Worm (Caenorhabditis elegans) whole organism, young adult: ENCODE measurements around the gene F09E5.12.

ENCODE experiments used
- B0261.1 ChIP-seq: sonication (generic microtip); optimal IDR thresholded peaks from 2 replicates; lab custom pipeline; 2016; ENCODE audit warnings: mild to moderate bottlenecking, missing genetic modification characterization, moderate library complexity, missing compliant biosample characterization
- C06A6.2 ChIP-seq: fragments of 200-800 bp; sonication (Bioruptor generic); conservative IDR thresholded peaks from 2 replicates; pipeline ENCODE4 v1.3.6; 2022; ENCODE audit warnings: missing genetic modification characterization, missing compliant biosample characterization
- F10E7.11 ChIP-seq: sonication (generic microtip); optimal IDR thresholded peaks from 2 replicates; lab custom pipeline; 2017; ENCODE audit warnings: mild to moderate bottlenecking, missing genetic modification characterization, moderate library complexity, missing compliant biosample characterization
- F22D6.2 ChIP-seq: sonication (generic microtip); optimal IDR thresholded peaks from 2 replicates; lab custom pipeline; 2016; ENCODE audit warnings: mild to moderate bottlenecking, missing genetic modification characterization, missing compliant biosample characterization
- F23B12.7 ChIP-seq: sonication (generic microtip); optimal IDR thresholded peaks from 2 replicates; lab custom pipeline; 2017; ENCODE audit warnings: missing genetic modification characterization, mild to moderate bottlenecking, missing compliant biosample characterization, antibody characterized with exemption, moderate library complexity; ENCODE audit not compliant: insufficient read depth
- T07F8.4 ChIP-seq: sonication (generic microtip); optimal IDR thresholded peaks from 2 replicates; lab custom pipeline; 2016; ENCODE audit warnings: mild to moderate bottlenecking, missing genetic modification characterization, moderate library complexity, missing compliant biosample characterization
- T26A5.8 ChIP-seq: sonication (generic microtip); optimal IDR thresholded peaks from 2 replicates; lab custom pipeline; 2016; ENCODE audit warnings: missing genetic modification characterization, missing compliant biosample characterization
- Y67H2A.10 ChIP-seq: fragments of 200-800 bp; sonication (Bioruptor generic); conservative IDR thresholded peaks from 2 replicates; pipeline ENCODE4 v1.3.6; 2022; ENCODE audit warnings: missing genetic modification reagents, missing genetic modification characterization, missing compliant biosample characterization
- Y79H2A.3 ChIP-seq: fragments of 200-800 bp; sonication (Bioruptor generic); conservative IDR thresholded peaks from 2 replicates; pipeline ENCODE4 v1.3.6; 2022; ENCODE audit warnings: missing genetic modification reagents, missing genetic modification characterization, missing compliant biosample characterization
- ZK185.1 ChIP-seq: sonication (generic microtip); optimal IDR thresholded peaks from 2 replicates; lab custom pipeline; 2016; ENCODE audit warnings: mild to moderate bottlenecking, missing genetic modification characterization, missing compliant biosample characterization; ENCODE audit not compliant: poor library complexity, severe bottlenecking
- atf-7 ChIP-seq: sonication (generic microtip); optimal IDR thresholded peaks from 2 replicates; lab custom pipeline; 2017; ENCODE audit warnings: mild to moderate bottlenecking, missing genetic modification characterization, missing compliant biosample characterization
- attf-3 ChIP-seq: fragments of 200-800 bp; sonication (Bioruptor generic); conservative IDR thresholded peaks from 2 replicates; pipeline ENCODE4 v1.3.6; 2022; ENCODE audit warnings: missing genetic modification reagents, missing genetic modification characterization, missing compliant biosample characterization
- attf-5 ChIP-seq: fragments of 200-800 bp; sonication (Bioruptor generic); optimal IDR thresholded peaks from 2 replicates; lab custom pipeline; 2018; ENCODE audit warnings: mild to moderate bottlenecking, missing genetic modification characterization, missing compliant biosample characterization
- bed-1 ChIP-seq: fragments of 200-800 bp; sonication (Bioruptor generic); IDR thresholded peaks from 2 replicates; pipeline ENCODE4 v1.3.6; 2022; ENCODE audit warnings: missing genetic modification reagents, missing genetic modification characterization, missing compliant biosample characterization
- cebp-1 ChIP-seq, 2 experiments: fragments of 200-800 bp in 1 of 2; sonication (Bioruptor generic) in 1 of 2; sonication (generic microtip) in 1 of 2; IDR thresholded peaks in 1 of 2; optimal IDR thresholded peaks in 1 of 2; 2 replicates each; pipeline versions ENCODE4 v1.3.6 to Lab custom; 2017 to 2022; ENCODE audit warnings: missing compliant biosample characterization in 2 of 2, missing genetic modification characterization in 2 of 2, mild to moderate bottlenecking in 1 of 2, missing genetic modification reagents in 1 of 2, moderate library complexity in 1 of 2
- ceh-40 ChIP-seq: fragments of 200-800 bp; sonication (Bioruptor generic); IDR thresholded peaks from 2 replicates; pipeline ENCODE4 v1.3.6; 2022; ENCODE audit warnings: missing genetic modification characterization, missing compliant biosample characterization
- ceh-58 ChIP-seq: fragments of 200-800 bp; sonication (Bioruptor generic); IDR thresholded peaks from 2 replicates; pipeline ENCODE4 v1.3.6; 2022; ENCODE audit warnings: missing genetic modification characterization, missing compliant biosample characterization
- ceh-79 ChIP-seq: sonication (generic microtip); optimal IDR thresholded peaks from 2 replicates; lab custom pipeline; 2017; ENCODE audit warnings: mild to moderate bottlenecking, missing genetic modification characterization, missing compliant biosample characterization
- chd-7 ChIP-seq: sonication (generic microtip); optimal IDR thresholded peaks from 2 replicates; lab custom pipeline; 2016; ENCODE audit warnings: mild to moderate bottlenecking, missing genetic modification characterization, moderate library complexity, missing compliant biosample characterization
- egrh-3 ChIP-seq: fragments of 200-800 bp; sonication (Bioruptor generic); IDR thresholded peaks from 2 replicates; pipeline ENCODE4 v1.3.6; 2022; ENCODE audit warnings: missing genetic modification reagents, missing genetic modification characterization, missing compliant biosample characterization
- him-1 ChIP-seq: sonication (generic microtip); optimal IDR thresholded peaks from 2 replicates; lab custom pipeline; 2016; ENCODE audit warnings: missing genotype, missing genetic modification reagents, missing genetic modification characterization, missing compliant biosample characterization
- hmg-20 ChIP-seq: fragments of 200-800 bp; sonication (Bioruptor generic); IDR thresholded peaks from 2 replicates; pipeline ENCODE4 v1.3.6; 2022; ENCODE audit warnings: missing genetic modification reagents, missing genetic modification characterization, missing compliant biosample characterization
- lin-35 ChIP-seq, 3 experiments: fragments of 150-350 bp in 2 of 3; sonication (generic microtip) in 1 of 3; optimal IDR thresholded peaks; 2 replicates each; lab custom pipeline; 2014 to 2018; ENCODE audit warnings: missing biosample characterization in 3 of 3, missing genetic modification characterization in 3 of 3, missing genetic modification reagents in 3 of 3
- lir-1 ChIP-seq: fragments of 200-800 bp; sonication (Bioruptor generic); conservative IDR thresholded peaks from 2 replicates; pipeline ENCODE4 v1.3.6; 2022; ENCODE audit warnings: missing genetic modification reagents, missing genetic modification characterization, missing compliant biosample characterization
- lsl-1 ChIP-seq: fragments of 200-800 bp; sonication (Bioruptor generic); optimal IDR thresholded peaks from 2 replicates; lab custom pipeline; 2018; ENCODE audit warnings: mild to moderate bottlenecking, missing genetic modification characterization, moderate library complexity, missing compliant biosample characterization
- lsy-27 ChIP-seq: sonication (generic microtip); optimal IDR thresholded peaks from 2 replicates; lab custom pipeline; 2017; ENCODE audit warnings: missing genetic modification characterization, mild to moderate bottlenecking, missing compliant biosample characterization, antibody characterized with exemption, missing genotype, borderline replicate concordance; ENCODE audit not compliant: insufficient read depth
- madf-10 ChIP-seq: sonication (generic microtip); optimal IDR thresholded peaks from 2 replicates; lab custom pipeline; 2016; ENCODE audit warnings: mild to moderate bottlenecking, missing genetic modification characterization, missing compliant biosample characterization
- madf-6 ChIP-seq: fragments of 200-800 bp; sonication (Bioruptor generic); IDR thresholded peaks from 2 replicates; pipeline ENCODE4 v1.3.6; 2022; ENCODE audit warnings: missing genetic modification reagents, missing genetic modification characterization, missing compliant biosample characterization
- madf-8 ChIP-seq: fragments of 200-800 bp; sonication (Bioruptor generic); conservative IDR thresholded peaks from 2 replicates; pipeline ENCODE4 v1.3.6; 2022; ENCODE audit warnings: missing genetic modification reagents, missing genetic modification characterization, missing compliant biosample characterization
- mes-4 ChIP-seq: sonication (generic microtip); optimal IDR thresholded peaks from 2 replicates; lab custom pipeline; 2016; ENCODE audit warnings: missing genotype, missing genetic modification characterization, missing compliant biosample characterization
- nfya-1 ChIP-seq: sonication (generic microtip); optimal IDR thresholded peaks from 2 replicates; lab custom pipeline; 2017; ENCODE audit warnings: antibody characterized with exemption, missing compliant biosample characterization, missing genetic modification characterization, borderline replicate concordance; ENCODE audit not compliant: insufficient read depth
- nhr-120 ChIP-seq: fragments of 200-800 bp; sonication (Bioruptor generic); IDR thresholded peaks from 2 replicates; pipeline ENCODE4 v1.3.6; 2022; ENCODE audit warnings: missing genetic modification characterization, missing compliant biosample characterization
- nhr-179 ChIP-seq: sonication (generic microtip); optimal IDR thresholded peaks from 2 replicates; lab custom pipeline; 2016; ENCODE audit warnings: mild to moderate bottlenecking, missing genetic modification characterization, missing compliant biosample characterization
- nhr-80 ChIP-seq: sonication (generic microtip); optimal IDR thresholded peaks from 2 replicates; lab custom pipeline; 2016; ENCODE audit warnings: missing genetic modification characterization, missing compliant biosample characterization
- nhr-90 ChIP-seq: sonication (generic microtip); optimal IDR thresholded peaks from 2 replicates; lab custom pipeline; 2016; ENCODE audit warnings: missing genotype, mild to moderate bottlenecking, missing genetic modification characterization, missing compliant biosample characterization
- pha-4 ChIP-seq: fragments of 150-350 bp; sonication (generic microtip); optimal IDR thresholded peaks from 2 replicates; lab custom pipeline; 2014; ENCODE audit warnings: missing biosample characterization, missing genetic modification reagents, missing genetic modification characterization
- snpc-1.1 ChIP-seq: sonication (generic microtip); optimal IDR thresholded peaks from 2 replicates; lab custom pipeline; 2017; ENCODE audit warnings: missing genetic modification characterization, mild to moderate bottlenecking, missing compliant biosample characterization, antibody characterized with exemption, moderate library complexity, missing genotype, missing genetic modification reagents; ENCODE audit not compliant: insufficient read depth
- snpc-1.3 ChIP-seq: sonication (generic microtip); optimal IDR thresholded peaks from 2 replicates; lab custom pipeline; 2017; ENCODE audit warnings: missing genetic modification characterization, mild to moderate bottlenecking, missing compliant biosample characterization, antibody characterized with exemption, moderate library complexity, missing genotype, missing genetic modification reagents; ENCODE audit not compliant: insufficient read depth
- sptf-2 ChIP-seq: fragments of 200-800 bp; sonication (Bioruptor generic); optimal IDR thresholded peaks from 2 replicates; lab custom pipeline; 2018; ENCODE audit warnings: mild to moderate bottlenecking, missing genetic modification characterization, missing compliant biosample characterization
- zfh-2 ChIP-seq: fragments of 200-800 bp; sonication (Bioruptor generic); conservative IDR thresholded peaks from 2 replicates; pipeline ENCODE4 v1.3.6; 2022; ENCODE audit warnings: missing genetic modification reagents, missing genetic modification characterization, missing compliant biosample characterization
- zim-3 ChIP-seq: sonication (generic microtip); optimal IDR thresholded peaks from 2 replicates; lab custom pipeline; 2017; ENCODE audit warnings: mild to moderate bottlenecking, missing genetic modification characterization, moderate library complexity, missing compliant biosample characterization
- ztf-22 ChIP-seq: fragments of 200-800 bp; sonication (Bioruptor generic); optimal IDR thresholded peaks from 2 replicates; lab custom pipeline; 2018; ENCODE audit warnings: mild to moderate bottlenecking, missing genetic modification characterization, moderate library complexity, missing compliant biosample characterization
- ztf-28 ChIP-seq: fragments of 200-800 bp; sonication (Bioruptor generic); IDR thresholded peaks from 2 replicates; pipeline ENCODE4 v1.3.6; 2022; ENCODE audit warnings: missing genetic modification reagents, missing genetic modification characterization, missing compliant biosample characterization

Gene F09E5.12

DNA sequence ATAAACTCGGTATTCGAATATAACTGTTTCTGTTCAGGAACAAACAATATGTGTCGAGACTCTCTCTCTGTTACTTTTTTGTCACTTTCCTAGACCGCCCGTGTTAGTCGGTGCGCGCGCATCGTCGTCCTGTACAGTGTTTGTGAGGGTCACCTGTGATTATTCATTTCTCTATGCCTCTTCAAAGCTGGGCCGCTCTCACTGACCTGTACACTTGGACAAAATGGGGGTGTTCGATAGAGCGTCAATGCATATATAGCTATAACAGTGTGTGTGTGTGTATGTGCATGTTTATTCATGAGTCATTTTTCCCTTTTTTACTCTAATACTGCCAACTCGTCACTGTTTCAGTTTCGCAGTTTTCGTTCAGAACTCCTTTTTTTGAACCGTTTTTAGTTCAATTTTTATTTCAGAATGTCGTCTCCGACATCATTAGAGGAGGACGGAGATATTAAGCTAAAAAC is 9.1 kb upstream of the F09E5.12 start, which contains the start of gene pkc-3 (continued):
- peak; percentile 38 for TF ChIP-seq madf-10 (tag; lab: Kevin White, UChicago)
- peak; percentile 82 for TF ChIP-seq chd-7 (tag; lab: Kevin White, UChicago)
- TF ChIP-seq C06A6.2 (GFP tag; lab: Robert Waterston, UW): peak; percentile 35; the same call in 1 of the 2 replicates
- TF ChIP-seq F23B12.7 (tag; lab: Kevin White, UChicago): no peak
- no peak for TF ChIP-seq T26A5.8 (tag; lab: Kevin White, UChicago)
- TF ChIP-seq sptf-2: no peak
- TF ChIP-seq nhr-80 (tag; lab: Kevin White, UChicago): peak; percentile 97
- TF ChIP-seq cebp-1 (GFP tag; IDR thresholded peaks at IDR 0.05; lab: Robert Waterston, UW): no peak
- TF ChIP-seq cebp-1 (tag; optimal IDR thresholded peaks at IDR 0.05; lab: Kevin White, UChicago): peak; percentile 65
- TF ChIP-seq T07F8.4 (tag; lab: Kevin White, UChicago): no peak
- no peak for TF ChIP-seq madf-8 (GFP tag; lab: Robert Waterston, UW)
- TF ChIP-seq lin-35 (GFP tag; optimal IDR thresholded peaks at IDR 0.05; lab: Kevin White, UChicago): peak in 1 of 3 experiments; percentile 47
- TF ChIP-seq nhr-90 (tag; lab: Kevin White, UChicago): peak; percentile 70
- TF ChIP-seq attf-3 (GFP tag; lab: Robert Waterston, UW): no peak; the same call in 1 of the 2 replicates
- TF ChIP-seq lir-1 (GFP tag; lab: Robert Waterston, UW): 0 out of 2 replicates have a peak, but pooled peaks have one; percentile 41
- TF ChIP-seq mes-4 (tag; lab: Kevin White, UChicago): no peak
- peak; percentile 35; the same call in 1 of the 2 replicates for TF ChIP-seq egrh-3
- 0 out of 2 replicates have a peak, but pooled peaks have one; percentile 33 for TF ChIP-seq Y79H2A.3
- TF ChIP-seq ztf-22 (GFP tag; lab: Kevin White, UChicago): peak; percentile 34
- TF ChIP-seq B0261.1 (tag; lab: Kevin White, UChicago): no peak
- TF ChIP-seq ceh-79 (tag; lab: Kevin White, UChicago): no peak
- TF ChIP-seq him-1 (tag; lab: Kevin White, UChicago): no peak
- peak; percentile 47 for TF ChIP-seq ZK185.1 (tag; lab: Kevin White, UChicago)
- peak; percentile 87 for TF ChIP-seq attf-5 (GFP tag; lab: Kevin White, UChicago)
- TF ChIP-seq ceh-40 (GFP tag; lab: Robert Waterston, UW): 0 out of 2 replicates have a peak, but pooled peaks have one; percentile 10
- no peak for TF ChIP-seq Y67H2A.10
- peak; percentile 40; the same call in 1 of the 2 replicates for TF ChIP-seq zfh-2 (GFP tag; lab: Robert Waterston, UW)
- peak; percentile 54 for TF ChIP-seq pha-4 (tag; lab: Kevin White, UChicago)
- no peak for TF ChIP-seq lsy-27
- no peak for TF ChIP-seq bed-1 (GFP tag; lab: Robert Waterston, UW)
- TF ChIP-seq F22D6.2: peak; percentile 37
- TF ChIP-seq snpc-1.3 (tag; lab: Kevin White, UChicago): peak; percentile 30
- no peak for TF ChIP-seq nfya-1 (tag; lab: Kevin White, UChicago)
- no peak for TF ChIP-seq F10E7.11 (tag; lab: Kevin White, UChicago)
- 0 out of 2 replicates have a peak, but pooled peaks have one; percentile 22 for TF ChIP-seq hmg-20 (GFP tag; lab: Robert Waterston, UW)
- no peak for TF ChIP-seq nhr-179 (tag; lab: Kevin White, UChicago)
- no peak for TF ChIP-seq nhr-120
- TF ChIP-seq madf-6: peak; percentile 70; the same call in 1 of the 2 replicates
- no peak for TF ChIP-seq zim-3 (tag; lab: Kevin White, UChicago)
- TF ChIP-seq lsl-1: peak; percentile 44
- no peak for TF ChIP-seq ztf-28 (GFP tag; lab: Robert Waterston, UW)
- peak; percentile 76 for TF ChIP-seq atf-7 (tag; lab: Kevin White, UChicago)
- TF ChIP-seq snpc-1.1 (tag; lab: Kevin White, UChicago): no peak
- no peak for TF ChIP-seq ceh-58
- TF ChIP-seq, all 124 proteins: peak for 70
